Fruit fly (Drosophila melanogaster): Measurements from ENCODE around the gene ssp6.

- TF ChIP-seq bab1 (GFP tag; optimal IDR thresholded peaks at IDR 0.05): no peak
- no peak for TF ChIP-seq Clk (GFP tag; optimal IDR thresholded peaks at IDR 0.05)
- TF ChIP-seq CG12768 (GFP tag; optimal IDR thresholded peaks at IDR 0.05): peak; percentile 13
- TF ChIP-seq Crg-1 (GFP tag; optimal IDR thresholded peaks at IDR 0.05): no peak
- no peak for TF ChIP-seq CG5204 (GFP tag; optimal IDR thresholded peaks at IDR 0.05)
Measured at dm6 chr3L:6062860-6063607, 13.5 kb upstream of the ssp6 start, which contains the start of gene CG10472.
